Fruit fly (Drosophila melanogaster) whole organism, embryonic: ENCODE data around the gene Mdh2.

Source experiments
- Awh ChIP-seq: fragments of 200-800 bp; sonication (Bioruptor generic); IDR thresholded peaks from 2 replicates; pipeline ENCODE4, ENCODE4 v1.3.6; 2022; ENCODE audit warnings: missing biosample characterization, missing genetic modification characterization
- Bdp1 ChIP-seq: fragments of 200-800 bp; sonication (Bioruptor generic); optimal IDR thresholded peaks from 3 replicates; lab custom pipeline; 2016; ENCODE audit warnings: missing biosample characterization, missing genetic modification characterization
- CG10147 ChIP-seq: fragments of 200-800 bp; sonication (Bioruptor generic); optimal IDR thresholded peaks from 2 replicates; lab custom pipeline; 2019; ENCODE audit warnings: missing biosample characterization, mild to moderate bottlenecking, missing genetic modification characterization, moderate library complexity
- CG10274 ChIP-seq: fragments of 200-800 bp; sonication (Bioruptor generic); optimal IDR thresholded peaks from 3 replicates; lab custom pipeline; 2017; ENCODE audit warnings: missing biosample characterization, mild to moderate bottlenecking, missing genetic modification characterization
- CG11398 ChIP-seq: fragments of 200-800 bp; sonication (Bioruptor generic); optimal IDR thresholded peaks from 2 replicates; lab custom pipeline; 2016; ENCODE audit warnings: missing biosample characterization, missing genetic modification characterization
- CG11456 ChIP-seq: fragments of 200-800 bp; sonication (Bioruptor generic); IDR thresholded peaks from 3 replicates; pipeline ENCODE4 v1.3.6; 2022; ENCODE audit warnings: missing biosample characterization, missing genetic modification characterization
- CG11696 ChIP-seq: fragments of 200-800 bp; sonication (Bioruptor generic); IDR thresholded peaks from 2 replicates; pipeline ENCODE4 v1.3.6; 2022; ENCODE audit warnings: missing biosample characterization, missing genetic modification characterization
- CG12104 ChIP-seq: fragments of 200-800 bp; sonication (Bioruptor generic); optimal IDR thresholded peaks from 3 replicates; lab custom pipeline; 2016; ENCODE audit warnings: missing biosample characterization, missing genetic modification characterization
- CG12659 ChIP-seq: fragments of 200-800 bp; sonication (Bioruptor generic); optimal IDR thresholded peaks from 3 replicates; lab custom pipeline; 2017; ENCODE audit warnings: mild to moderate bottlenecking, missing biosample characterization, missing genetic modification reagents, missing genetic modification characterization
- CG15073 ChIP-seq: fragments of 200-800 bp; sonication (Bioruptor generic); optimal IDR thresholded peaks from 2 replicates; lab custom pipeline; 2016; ENCODE audit warnings: missing biosample characterization, missing genetic modification characterization
- CG15269 ChIP-seq: fragments of 200-800 bp; sonication (Bioruptor generic); optimal IDR thresholded peaks from 2 replicates; lab custom pipeline; 2018; ENCODE audit warnings: missing biosample characterization, mild to moderate bottlenecking, missing genetic modification characterization, moderate library complexity
- CG18262 ChIP-seq: fragments of 200-800 bp; optimal IDR thresholded peaks from 3 replicates; lab custom pipeline; 2019; ENCODE audit warnings: missing biosample characterization, mild to moderate bottlenecking, missing genetic modification characterization, moderate library complexity
- CG2712 ChIP-seq: fragments of 200-800 bp; optimal IDR thresholded peaks from 3 replicates; lab custom pipeline; 2019; ENCODE audit warnings: missing biosample characterization, mild to moderate bottlenecking, missing genetic modification characterization, moderate library complexity
- CG30020 ChIP-seq: fragments of 200-800 bp; optimal IDR thresholded peaks from 2 replicates; lab custom pipeline; 2019; ENCODE audit warnings: missing biosample characterization, mild to moderate bottlenecking, missing genetic modification characterization, moderate library complexity
- CG31441 ChIP-seq: fragments of 200-800 bp; sonication (Bioruptor generic); IDR thresholded peaks from 2 replicates; pipeline ENCODE4 v1.3.6; 2022; ENCODE audit warnings: missing biosample characterization, missing genetic modification characterization
- CG32532 ChIP-seq: fragments of 200-800 bp; sonication (Bioruptor generic); IDR thresholded peaks from 2 replicates; pipeline ENCODE4 v1.3.6; 2022; ENCODE audit warnings: missing biosample characterization, missing genetic modification characterization
- CG6765 ChIP-seq: fragments of 200-800 bp; sonication (Bioruptor generic); optimal IDR thresholded peaks from 3 replicates; lab custom pipeline; 2017; ENCODE audit warnings: missing biosample characterization, mild to moderate bottlenecking, missing genetic modification characterization
- CG9797 ChIP-seq: fragments of 200-800 bp; sonication (Bioruptor generic); optimal IDR thresholded peaks from 3 replicates; lab custom pipeline; 2018; ENCODE audit warnings: missing biosample characterization, mild to moderate bottlenecking, missing genetic modification characterization
- D ChIP-seq, 2 experiments: fragments of 200-800 bp in 1 of 2; fragments of >200 bp in 1 of 2; sonication (Bioruptor generic) in 1 of 2; optimal IDR thresholded peaks; 2 replicates in 1 of 2; 3 replicates in 1 of 2; lab custom pipeline; 2017; ENCODE audit warnings: mild to moderate bottlenecking in 1 of 2, missing biosample characterization in 1 of 2, missing genetic modification characterization in 1 of 2, missing genetic modification reagents in 1 of 2
- Dad ChIP-seq: fragments of 200-800 bp; sonication (Bioruptor generic); optimal IDR thresholded peaks from 3 replicates; lab custom pipeline; 2016; ENCODE audit warnings: missing biosample characterization, missing genetic modification characterization
- Dll ChIP-seq: fragments of 200-800 bp; sonication (Bioruptor generic); IDR thresholded peaks from 4 replicates; pipeline ENCODE4 v1.3.6; 2022; ENCODE audit warnings: missing biosample characterization, missing genetic modification characterization; ENCODE audit not compliant: partially characterized antibody
- Gsc ChIP-seq: fragments of 200-800 bp; sonication (Bioruptor generic); IDR thresholded peaks from 2 replicates; pipeline ENCODE4 v1.3.6; 2022; ENCODE audit warnings: missing biosample characterization, missing genetic modification characterization
- Gug ChIP-seq: fragments of 200-800 bp; sonication (Bioruptor generic); IDR thresholded peaks from 4 replicates; pipeline ENCODE4 v1.3.6; 2022; ENCODE audit warnings: missing biosample characterization, missing genetic modification characterization
- HLH3B ChIP-seq: fragments of 200-800 bp; sonication (Bioruptor generic); IDR thresholded peaks from 2 replicates; pipeline ENCODE4 v1.3.6; 2022; ENCODE audit warnings: missing biosample characterization, missing genetic modification characterization
- HLHmδ ChIP-seq: fragments of 200-800 bp; sonication (Bioruptor generic); optimal IDR thresholded peaks from 2 replicates; lab custom pipeline; 2018; ENCODE audit warnings: missing biosample characterization, mild to moderate bottlenecking, missing genetic modification characterization, moderate library complexity
- Kr ChIP-seq: fragments of 200-800 bp; sonication (Bioruptor generic); optimal IDR thresholded peaks from 2 replicates; lab custom pipeline; 2017; ENCODE audit warnings: missing biosample characterization, mild to moderate bottlenecking, missing genetic modification characterization
- Med ChIP-seq: fragments of 200-800 bp; sonication (Bioruptor generic); peaks from one replicate; lab custom pipeline; 2016; ENCODE audit warnings: missing biosample characterization, missing genetic modification characterization, mild to moderate bottlenecking, inconsistent platforms, moderate library complexity
- Oli ChIP-seq: fragments of 200-800 bp; sonication (Bioruptor generic); optimal IDR thresholded peaks from 2 replicates; lab custom pipeline; 2018; ENCODE audit warnings: missing biosample characterization, mild to moderate bottlenecking, missing genetic modification characterization, moderate library complexity
- Spps ChIP-seq: fragments of 200-800 bp; sonication (Bioruptor generic); optimal IDR thresholded peaks from 2 replicates; lab custom pipeline; 2018; ENCODE audit warnings: missing biosample characterization, mild to moderate bottlenecking, missing genetic modification characterization
- Sry-δ ChIP-seq: fragments of 200-800 bp; sonication (Bioruptor generic); optimal IDR thresholded peaks from 2 replicates; lab custom pipeline; 2016; ENCODE audit warnings: missing biosample characterization, missing genetic modification characterization
- ab ChIP-seq: fragments of 200-800 bp; sonication (Bioruptor generic); optimal IDR thresholded peaks from 2 replicates; lab custom pipeline; 2016; ENCODE audit warnings: missing biosample characterization, missing genetic modification characterization
- al ChIP-seq: fragments of 200-800 bp; sonication (Bioruptor generic); IDR thresholded peaks from 2 replicates; pipeline ENCODE4 v1.3.6; 2022; ENCODE audit warnings: missing biosample characterization, missing genetic modification characterization
- cad ChIP-seq: fragments of >200 bp; optimal IDR thresholded peaks from 2 replicates; lab custom pipeline; 2017; ENCODE audit warnings: missing biosample characterization, missing genetic modification characterization
- crol ChIP-seq: fragments of 200-800 bp; sonication (Bioruptor generic); IDR thresholded peaks from 2 replicates; pipeline ENCODE4 v1.3.6; 2022; ENCODE audit warnings: missing biosample characterization, missing genetic modification characterization
- dati ChIP-seq: fragments of 200-800 bp; sonication (Bioruptor generic); IDR thresholded peaks from 2 replicates; pipeline ENCODE4 v1.3.6; 2022; ENCODE audit warnings: missing biosample characterization, missing genetic modification characterization
- en ChIP-seq: fragments of 200-800 bp; sonication (Bioruptor generic); optimal IDR thresholded peaks from 2 replicates; lab custom pipeline; 2016; ENCODE audit warnings: missing biosample characterization, missing genetic modification characterization
- esg ChIP-seq: fragments of 200-800 bp; sonication (Bioruptor generic); conservative IDR thresholded peaks from 2 replicates; pipeline ENCODE4 v1.3.6; 2022; ENCODE audit warnings: missing biosample characterization, missing genetic modification characterization
- fd3F ChIP-seq: fragments of 200-800 bp; sonication (Bioruptor generic); optimal IDR thresholded peaks from 2 replicates; lab custom pipeline; 2018; ENCODE audit warnings: missing biosample characterization, mild to moderate bottlenecking, missing genetic modification characterization, moderate library complexity
- fd96Cb ChIP-seq: fragments of 200-800 bp; sonication (Bioruptor generic); optimal IDR thresholded peaks from 2 replicates; lab custom pipeline; 2018; ENCODE audit warnings: missing biosample characterization, mild to moderate bottlenecking, missing genetic modification characterization, moderate library complexity
- gem ChIP-seq: fragments of 200-800 bp; sonication (Bioruptor generic); optimal IDR thresholded peaks from 2 replicates; lab custom pipeline; 2019; ENCODE audit warnings: missing biosample characterization, mild to moderate bottlenecking, missing genetic modification characterization, moderate library complexity
- gsb-n ChIP-seq: fragments of 200-800 bp; sonication (Bioruptor generic); optimal IDR thresholded peaks from 3 replicates; lab custom pipeline; 2018; ENCODE audit warnings: missing biosample characterization, mild to moderate bottlenecking, missing genetic modification characterization
- her ChIP-seq: fragments of 200-800 bp; sonication (Bioruptor generic); optimal IDR thresholded peaks from 2 replicates; lab custom pipeline; 2016; ENCODE audit warnings: missing biosample characterization, missing genetic modification characterization
- klu ChIP-seq: fragments of 200-800 bp; sonication (Bioruptor generic); IDR thresholded peaks from 2 replicates; pipeline ENCODE4 v1.3.6; 2022; ENCODE audit warnings: missing biosample characterization, missing genetic modification characterization
- otp ChIP-seq: fragments of 200-800 bp; sonication (Bioruptor generic); IDR thresholded peaks from 3 replicates; pipeline ENCODE4, ENCODE4 v1.3.6; 2022; ENCODE audit warnings: missing biosample characterization, missing genetic modification characterization
- p53 ChIP-seq: fragments of 200-800 bp; sonication (Bioruptor generic); optimal IDR thresholded peaks from 2 replicates; lab custom pipeline; 2016; ENCODE audit warnings: missing biosample characterization, missing genetic modification characterization
- pnt ChIP-seq: fragments of 200-800 bp; sonication (Bioruptor generic); optimal IDR thresholded peaks from 3 replicates; lab custom pipeline; 2016; ENCODE audit warnings: missing biosample characterization, missing genetic modification characterization
- pros ChIP-seq: fragments of 200-800 bp; sonication (Bioruptor generic); optimal IDR thresholded peaks from 3 replicates; lab custom pipeline; 2019; ENCODE audit warnings: missing biosample characterization, mild to moderate bottlenecking, missing genetic modification characterization, moderate library complexity
- sens ChIP-seq: fragments of 200-800 bp; sonication (Bioruptor generic); peaks from one replicate; lab custom pipeline; 2016; ENCODE audit warnings: missing biosample characterization, missing genetic modification characterization
- sim ChIP-seq: fragments of 200-800 bp; sonication (Bioruptor generic); IDR thresholded peaks from 2 replicates; pipeline ENCODE4 v1.3.6; 2022; ENCODE audit warnings: missing biosample characterization, missing genetic modification characterization
- unc-4 ChIP-seq: fragments of 200-800 bp; sonication (Bioruptor generic); IDR thresholded peaks from 2 replicates; pipeline ENCODE4 v1.3.6; 2022; ENCODE audit warnings: missing biosample characterization, missing genetic modification characterization; ENCODE audit not compliant: partially characterized antibody
- usp ChIP-seq: fragments of >200 bp; optimal IDR thresholded peaks from 2 replicates; lab custom pipeline; 2017; ENCODE audit warnings: missing biosample characterization, missing genetic modification characterization
- wor ChIP-seq: fragments of 200-800 bp; sonication (Bioruptor generic); IDR thresholded peaks from 2 replicates; pipeline ENCODE4 v1.3.6; 2022; ENCODE audit warnings: missing biosample characterization, missing genetic modification characterization

The Mdh2 gene

DNA sequence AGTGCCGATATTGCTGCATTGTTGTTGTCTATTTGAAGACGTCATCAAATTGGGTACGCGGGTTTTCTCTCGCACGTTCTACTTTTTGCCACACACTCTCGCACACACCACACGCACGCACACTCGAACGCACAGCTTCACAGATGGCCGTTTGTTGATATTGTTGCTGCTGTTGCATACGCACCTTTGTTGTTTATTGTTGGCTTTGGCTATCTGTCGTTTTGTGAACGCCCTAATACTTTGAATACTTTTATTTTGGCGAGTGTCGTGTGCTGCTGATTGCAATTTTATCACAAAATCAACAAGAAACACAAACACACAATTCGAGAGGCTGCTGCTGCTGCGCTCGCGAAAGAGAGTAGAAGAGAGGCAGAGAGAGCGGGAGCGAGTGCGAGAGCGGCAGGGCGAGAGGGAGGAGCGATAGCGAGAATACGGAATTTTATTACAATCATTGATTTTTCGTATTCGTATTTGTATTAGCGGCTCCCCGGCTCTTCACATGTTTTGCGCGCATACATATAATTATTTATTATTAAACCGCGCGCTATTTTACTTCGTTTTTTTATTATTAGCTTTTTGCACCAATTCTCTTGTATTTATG lies 27.6 kb upstream of the Mdh2 start (continued):
- TF ChIP-seq CG11456 (GFP tag; lab: Robert Waterston, UW) (no peak), Gug (GFP tag; lab: Robert Waterston, UW) (no peak), CG15269 (peak; percentile 25), CG10147 (GFP tag; lab: Kevin White, UChicago) (no peak), CG12659 (GFP tag; lab: Kevin White, UChicago) (no peak), p53 (GFP tag; lab: Kevin White, UChicago) (peak; percentile 26), Oli (no peak), CG15073 (GFP tag; lab: Kevin White, UChicago) (no peak), CG2712 (tag; lab: Kevin White, UChicago) (no peak), HLHmδ (no peak), Med (GFP tag; lab: Kevin White, UChicago) (peak; percentile 93), esg (GFP tag; lab: Robert Waterston, UW) (no peak), unc-4 (GFP tag; lab: Robert Waterston, UW) (no peak), wor (GFP tag; lab: Robert Waterston, UW) (no peak), CG32532 (no peak), Sry-δ (no peak), CG31441 (GFP tag; lab: Robert Waterston, UW) (no peak), CG11696 (no peak), gem (tag; lab: Kevin White, UChicago) (peak; percentile 41), fd3F (no peak), Dad (GFP tag; lab: Kevin White, UChicago) (peak; percentile 17), fd96Cb (tag; lab: Kevin White, UChicago) (no peak), CG11398 (GFP tag; lab: Kevin White, UChicago) (peak; percentile 63), Awh (GFP tag; lab: Robert Waterston, UW) (no peak), Kr (GFP tag; lab: Kevin White, UChicago) (peak; percentile 17), pnt (GFP tag; lab: Kevin White, UChicago) (no peak), HLH3B (no peak), pros (no peak), CG12104 (GFP tag; lab: Kevin White, UChicago) (peak; percentile 22), crol (GFP tag; lab: Robert Waterston, UW) (no peak), al (GFP tag; lab: Robert Waterston, UW) (no peak), klu (GFP tag; lab: Robert Waterston, UW) (no peak), CG10274 (GFP tag; lab: Kevin White, UChicago) (no peak), CG6765 (GFP tag; lab: Kevin White, UChicago) (peak; percentile 21), ab (no peak), sens (peak; percentile 90), CG18262 (tag; lab: Kevin White, UChicago) (peak; percentile 36), usp (no peak), CG9797 (no peak), Bdp1 (GFP tag; lab: Kevin White, UChicago) (peak; percentile 37), Dll (GFP tag; lab: Robert Waterston, UW) (no peak), CG30020 (tag; lab: Kevin White, UChicago) (no peak), Gsc (GFP tag; lab: Robert Waterston, UW) (no peak), cad (GFP tag; lab: Kevin White, UChicago) (no peak), sim (GFP tag; lab: Robert Waterston, UW) (no peak), otp (no peak), gsb-n (tag; lab: Kevin White, UChicago) (no peak), en (GFP tag; lab: Kevin White, UChicago) (no peak), Spps (tag; lab: Kevin White, UChicago) (peak; percentile 30), dati (no peak), D (optimal IDR thresholded peaks at IDR 0.05; lab: Kevin White, UChicago) (peak; percentile 52), D (GFP tag; optimal IDR thresholded peaks at IDR 0.05; lab: Kevin White, UChicago) (peak; percentile 32), her (GFP tag; lab: Kevin White, UChicago) (peak; percentile 18)
